Worm (Caenorhabditis elegans): Measurements from ENCODE around the gene aptf-3.

- TF ChIP-seq pha-4 (tag; optimal IDR thresholded peaks at IDR 0.05) (no peak), dmd-4 (tag; optimal IDR thresholded peaks at IDR 0.05; ENCODE audit: borderline replicate concordance) (no peak), elt-2 (tag; optimal IDR thresholded peaks at IDR 0.05) (no peak), pag-3 (tag; optimal IDR thresholded peaks at IDR 0.05; ENCODE audit: borderline replicate concordance) (no peak), fkh-10 (GFP tag; optimal IDR thresholded peaks at IDR 0.05) (no peak), hlh-6 (tag; optimal IDR thresholded peaks at IDR 0.05) (no peak), F13H6.1 (tag; optimal IDR thresholded peaks at IDR 0.05) (no peak), lin-11 (tag; optimal IDR thresholded peaks at IDR 0.05) (no peak), nhr-232 (tag; optimal IDR thresholded peaks at IDR 0.05) (no peak), nhr-11 (tag; optimal IDR thresholded peaks at IDR 0.05) (no peak)
Measured at ce11 chrII:8610085-8610484, 16.1 kb downstream of the aptf-3 start, which contains the start of gene F28C6.9.
